Worm (Caenorhabditis elegans) whole organism, L1 larva: ENCODE data around the gene F53C3.3.

Source experiments
- ama-1 ChIP-seq: fragments of 150-350 bp; optimal IDR thresholded peaks from 2 replicates; lab custom pipeline; 2014
- ces-1 ChIP-seq: fragments of 150-350 bp; optimal IDR thresholded peaks from 2 replicates; lab custom pipeline; 2014; ENCODE audit warnings: missing biosample characterization, missing genetic modification reagents, missing genetic modification characterization
- jun-1 ChIP-seq: fragments of 150-350 bp; optimal IDR thresholded peaks from 2 replicates; lab custom pipeline; 2014; ENCODE audit warnings: missing biosample characterization, missing genetic modification reagents, missing genetic modification characterization
- nhr-12 ChIP-seq: sonication (generic microtip); optimal IDR thresholded peaks from 2 replicates; lab custom pipeline; 2017; ENCODE audit warnings: missing biosample characterization, missing genetic modification characterization
- skn-1 ChIP-seq: fragments of 150-350 bp; optimal IDR thresholded peaks from 2 replicates; lab custom pipeline; 2014; ENCODE audit warnings: missing biosample characterization, missing genetic modification characterization
- tbx-2 ChIP-seq: sonication (generic microtip); optimal IDR thresholded peaks from 2 replicates; lab custom pipeline; 2016; ENCODE audit warnings: missing genetic modification characterization, missing compliant biosample characterization

ce11 chrII:3906615-3907190, 4.0 kb downstream of the F53C3.3 start, which contains the start of the genes F53C3.11 and fbxb-103:
- TF ChIP-seq skn-1 (tag; lab: Kevin White, UChicago) (no peak), tbx-2 (tag; lab: Kevin White, UChicago) (no peak), ces-1 (GFP tag; lab: Kevin White, UChicago) (no peak), jun-1 (tag; lab: Kevin White, UChicago) (no peak), ama-1 (lab: Kevin White, UChicago) (no peak), nhr-12 (no peak)
